Fruit fly (Drosophila melanogaster) S2 (cell line): ENCODE results near the gene Rab9D.
"Not testable (repeated sequence)": the region's sequence is repeated elsewhere in the genome, so short reads cannot be mapped to it uniquely, and the experiment has no call there.

Experiments used
- CG8478 ChIP-seq: fragments of >200 bp; optimal IDR thresholded peaks from 2 replicates; lab custom pipeline; 2018
- CTCF ChIP-seq, 2 experiments: fragments of >200 bp; optimal IDR thresholded peaks; 2 replicates each; lab custom pipeline; 2018

- not testable (repeated sequence) for TF ChIP-seq CTCF (optimal IDR thresholded peaks at IDR 0.05; lab: Kevin White, UChicago); CG8478 (lab: Kevin White, UChicago)
These were observed 34.2 kb downstream of the Rab9D start, which contains the start of gene Rab9Db for dm6 chrX:10623125-10623524.
